Worm (Caenorhabditis elegans) whole organism, L4 larva: ENCODE measurements around the gene M02D8.7.

Source experiments
- D1046.2 ChIP-seq: fragments of 200-800 bp; sonication (Bioruptor generic); IDR thresholded peaks from 2 replicates; pipeline ENCODE4 v1.3.6; 2022; ENCODE audit warnings: missing genetic modification characterization, missing compliant biosample characterization
- R02D3.7 ChIP-seq: fragments of 150-350 bp; sonication (generic microtip); optimal IDR thresholded peaks from 3 replicates; lab custom pipeline; 2014; ENCODE audit warnings: missing biosample characterization, missing genetic modification characterization
- dpl-1 ChIP-seq: fragments of 150-350 bp; optimal IDR thresholded peaks from 2 replicates; lab custom pipeline; 2014; ENCODE audit warnings: missing biosample characterization, missing genetic modification reagents, missing genetic modification characterization
- egl-27 ChIP-seq: sonication (generic microtip); optimal IDR thresholded peaks from 3 replicates; lab custom pipeline; 2017; ENCODE audit warnings: missing biosample characterization, missing genetic modification reagents, missing genetic modification characterization
- hmg-1.1 ChIP-seq: fragments of 200-800 bp; sonication (Bioruptor generic); IDR thresholded peaks from 2 replicates; pipeline ENCODE4 v1.3.6; 2022; ENCODE audit warnings: missing genetic modification reagents, missing genetic modification characterization, missing compliant biosample characterization
- lin-39 ChIP-seq: fragments of 150-350 bp; optimal IDR thresholded peaks from 2 replicates; lab custom pipeline; 2014; ENCODE audit warnings: missing biosample characterization, missing genetic modification reagents, missing genetic modification characterization
- lsy-2 ChIP-seq, 2 experiments: fragments of 150-350 bp in 1 of 2; sonication (generic microtip) in 1 of 2; optimal IDR thresholded peaks; 2 replicates each; lab custom pipeline; 2014 to 2017; ENCODE audit warnings: missing biosample characterization in 2 of 2, missing genetic modification characterization in 2 of 2
- madf-9 ChIP-seq: fragments of 200-800 bp; sonication (Bioruptor generic); conservative IDR thresholded peaks from 2 replicates; pipeline ENCODE4 v1.3.6; 2022; ENCODE audit warnings: missing genetic modification reagents, missing genetic modification characterization, missing compliant biosample characterization
- mdl-1 ChIP-seq, 2 experiments: fragments of 150-350 bp in 1 of 2; sonication (generic microtip) in 1 of 2; optimal IDR thresholded peaks; 2 replicates each; lab custom pipeline; 2014 to 2017; ENCODE audit warnings: missing biosample characterization in 2 of 2, missing genetic modification characterization in 2 of 2
- nhr-102 ChIP-seq: sonication (generic microtip); optimal IDR thresholded peaks from 2 replicates; lab custom pipeline; 2016; ENCODE audit warnings: mild to moderate bottlenecking, missing genetic modification characterization, moderate library complexity, missing compliant biosample characterization
- php-3 ChIP-seq: fragments of 200-800 bp; sonication (Bioruptor generic); IDR thresholded peaks from 2 replicates; pipeline ENCODE4 v1.3.6; 2022; ENCODE audit warnings: missing genetic modification reagents, missing genetic modification characterization, missing compliant biosample characterization
- unc-62 ChIP-seq, 3 experiments: fragments of 150-350 bp in 1 of 3; sonication (generic microtip); optimal IDR thresholded peaks in 2 of 3; peaks in 1 of 3; 1 replicate in 1 of 3; 2 replicates in 2 of 3; lab custom pipeline; 2014 to 2017; ENCODE audit warnings: missing biosample characterization in 3 of 3, missing genetic modification characterization in 3 of 3, missing genetic modification reagents in 3 of 3, missing genotype in 1 of 3
- vab-7 ChIP-seq: fragments of 200-800 bp; sonication (Bioruptor generic); IDR thresholded peaks from 2 replicates; pipeline ENCODE4 v1.3.6; 2022; ENCODE audit warnings: missing genetic modification reagents, missing genetic modification characterization, missing compliant biosample characterization

- TF ChIP-seq lsy-2 (tag; optimal IDR thresholded peaks at IDR 0.05; lab: Kevin White, UChicago) (no peak), nhr-102 (tag; lab: Kevin White, UChicago) (no peak), D1046.2 (GFP tag; lab: Robert Waterston, UW) (no peak), dpl-1 (GFP tag; lab: Kevin White, UChicago) (no peak), mdl-1 (tag; optimal IDR thresholded peaks at IDR 0.05; lab: Kevin White, UChicago) (no peak), vab-7 (GFP tag; lab: Robert Waterston, UW) (no peak), php-3 (GFP tag; lab: Robert Waterston, UW) (no peak), lin-39 (tag; lab: Kevin White, UChicago) (no peak), madf-9 (GFP tag; lab: Robert Waterston, UW) (no peak), R02D3.7 (tag; lab: Kevin White, UChicago) (no peak), hmg-1.1 (GFP tag; lab: Robert Waterston, UW) (no peak), egl-27 (tag; lab: Kevin White, UChicago) (no peak), unc-62 (GFP tag; optimal IDR thresholded peaks at IDR 0.05 in 1 of 2; lab: Kevin White, UChicago) (no peak), unc-62 (tag; optimal IDR thresholded peaks at IDR 0.05; lab: Kevin White, UChicago) (no peak)
These were observed 43.9 kb upstream of the M02D8.7 start for ce11 chrX:8786687-8787086.
